Fruit fly (Drosophila melanogaster) whole organism, embryonic: Measurements from ENCODE around the gene Irbp18.
A peak's percentile ranks its signal among the peaks of the same experiment; 100 is the strongest.

ENCODE experiments used
- B-H1 ChIP-seq: fragments of 200-800 bp; sonication (Bioruptor generic); IDR thresholded peaks from 3 replicates; pipeline ENCODE4 v1.3.6; 2022; ENCODE audit warnings: missing biosample characterization, missing genetic modification characterization
- CG11085 ChIP-seq: fragments of 200-800 bp; sonication (Bioruptor generic); IDR thresholded peaks from 2 replicates; pipeline ENCODE4 v1.3.6; 2022; ENCODE audit warnings: missing biosample characterization, missing genetic modification characterization
- CG11560 ChIP-seq: fragments of 200-800 bp; sonication (Bioruptor generic); IDR thresholded peaks from 3 replicates; pipeline ENCODE4 v1.3.6; 2022; ENCODE audit warnings: missing biosample characterization, missing genetic modification characterization
- CG13296 ChIP-seq: fragments of 200-800 bp; sonication (Bioruptor generic); optimal IDR thresholded peaks from 3 replicates; lab custom pipeline; 2018; ENCODE audit warnings: missing biosample characterization, mild to moderate bottlenecking, missing genetic modification characterization
- CG14441 ChIP-seq: fragments of 200-800 bp; sonication (Bioruptor generic); IDR thresholded peaks from 2 replicates; pipeline ENCODE4 v1.3.6; 2022; ENCODE audit warnings: missing biosample characterization, missing genetic modification characterization
- CG16813 ChIP-seq: fragments of 200-800 bp; sonication (Bioruptor generic); IDR thresholded peaks from 3 replicates; pipeline ENCODE4 v1.3.6; 2022; ENCODE audit warnings: missing biosample characterization, missing genetic modification characterization; ENCODE audit not compliant: partially characterized antibody
- CG17385 ChIP-seq: fragments of 200-800 bp; sonication (Bioruptor generic); optimal IDR thresholded peaks from 3 replicates; lab custom pipeline; 2018; ENCODE audit warnings: missing biosample characterization, mild to moderate bottlenecking, missing genetic modification characterization
- CG18599 ChIP-seq: fragments of 200-800 bp; sonication (Bioruptor generic); optimal IDR thresholded peaks from 3 replicates; lab custom pipeline; 2017; ENCODE audit warnings: missing biosample characterization, missing genetic modification characterization, mild to moderate bottlenecking, moderate library complexity, missing genetic modification reagents
- CG2120 ChIP-seq: fragments of 200-800 bp; sonication (Bioruptor generic); optimal IDR thresholded peaks from 3 replicates; lab custom pipeline; 2016; ENCODE audit warnings: missing biosample characterization, missing genetic modification characterization
- CG31388 ChIP-seq: fragments of 200-800 bp; sonication (Bioruptor generic); optimal IDR thresholded peaks from 2 replicates; lab custom pipeline; 2016; ENCODE audit warnings: missing biosample characterization, missing genetic modification characterization
- CG32532 ChIP-seq: fragments of 200-800 bp; sonication (Bioruptor generic); IDR thresholded peaks from 2 replicates; pipeline ENCODE4 v1.3.6; 2022; ENCODE audit warnings: missing biosample characterization, missing genetic modification characterization
- CG33213 ChIP-seq: fragments of 200-800 bp; sonication (Bioruptor generic); optimal IDR thresholded peaks from 3 replicates; lab custom pipeline; 2016; ENCODE audit warnings: missing biosample characterization, missing genetic modification characterization
- CG6813 ChIP-seq: fragments of 200-800 bp; sonication (Bioruptor generic); optimal IDR thresholded peaks from 2 replicates; lab custom pipeline; 2017; ENCODE audit warnings: missing biosample characterization, missing genetic modification characterization, mild to moderate bottlenecking, moderate library complexity, missing genetic modification reagents
- CG7357 ChIP-seq: fragments of 200-800 bp; sonication (Bioruptor generic); IDR thresholded peaks from 3 replicates; pipeline ENCODE4 v1.3.6; 2022; ENCODE audit warnings: missing biosample characterization, missing genetic modification characterization
- CG8089 ChIP-seq: fragments of 200-800 bp; sonication (Bioruptor generic); optimal IDR thresholded peaks from 3 replicates; lab custom pipeline; 2016; ENCODE audit warnings: missing biosample characterization, missing genetic modification characterization
- CG8478 ChIP-seq: fragments of >200 bp; optimal IDR thresholded peaks from 2 replicates; lab custom pipeline; 2018
- CG8765 ChIP-seq: fragments of 200-800 bp; sonication (Bioruptor generic); IDR thresholded peaks from 2 replicates; pipeline ENCODE4 v1.3.6; 2022; ENCODE audit warnings: missing biosample characterization, missing genetic modification characterization
- Dek ChIP-seq: fragments of 200-800 bp; sonication (Bioruptor generic); optimal IDR thresholded peaks from 3 replicates; lab custom pipeline; 2019; ENCODE audit warnings: missing biosample characterization, mild to moderate bottlenecking, missing genetic modification characterization, moderate library complexity
- Dip3 ChIP-seq: fragments of 200-800 bp; sonication (Bioruptor generic); optimal IDR thresholded peaks from 3 replicates; lab custom pipeline; 2016; ENCODE audit warnings: missing biosample characterization, missing genetic modification characterization
- Doc3 ChIP-seq: fragments of 200-800 bp; sonication (Bioruptor generic); IDR thresholded peaks from 3 replicates; pipeline ENCODE4 v1.3.6; 2022; ENCODE audit warnings: missing biosample characterization, missing genetic modification characterization; ENCODE audit not compliant: partially characterized antibody
- Hr51 ChIP-seq, 2 experiments: fragments of 200-800 bp; sonication (Bioruptor generic); optimal IDR thresholded peaks; 2 replicates in 1 of 2; 3 replicates in 1 of 2; lab custom pipeline; 2016 to 2018; ENCODE audit warnings: missing biosample characterization in 2 of 2, missing genetic modification characterization in 2 of 2, mild to moderate bottlenecking in 1 of 2, moderate library complexity in 1 of 2
- Hsf ChIP-seq: fragments of 200-800 bp; sonication (Bioruptor generic); optimal IDR thresholded peaks from 3 replicates; lab custom pipeline; 2016; ENCODE audit warnings: missing biosample characterization, missing genetic modification characterization
- Meics ChIP-seq: fragments of 200-800 bp; sonication (Bioruptor generic); optimal IDR thresholded peaks from 2 replicates; lab custom pipeline; 2017; ENCODE audit warnings: missing biosample characterization, mild to moderate bottlenecking, missing genetic modification characterization
- Myb ChIP-seq: fragments of 200-800 bp; sonication (Bioruptor generic); optimal IDR thresholded peaks from 2 replicates; lab custom pipeline; 2016; ENCODE audit warnings: missing biosample characterization, missing genetic modification characterization
- Nf-YA ChIP-seq: fragments of 200-800 bp; sonication (Bioruptor generic); IDR thresholded peaks from 2 replicates; pipeline ENCODE4 v1.3.6; 2022; ENCODE audit warnings: missing biosample characterization, missing genetic modification characterization
- Nf-YB ChIP-seq: fragments of 200-800 bp; sonication (Bioruptor generic); optimal IDR thresholded peaks from 3 replicates; lab custom pipeline; 2019; ENCODE audit warnings: missing biosample characterization, mild to moderate bottlenecking, missing genetic modification characterization, moderate library complexity
- NfI ChIP-seq: fragments of 200-800 bp; sonication (Bioruptor generic); optimal IDR thresholded peaks from 3 replicates; lab custom pipeline; 2018; ENCODE audit warnings: missing biosample characterization, mild to moderate bottlenecking, missing genetic modification characterization, moderate library complexity
- PHDP ChIP-seq: fragments of 200-800 bp; sonication (Bioruptor generic); optimal IDR thresholded peaks from 3 replicates; lab custom pipeline; 2018; ENCODE audit warnings: missing biosample characterization, mild to moderate bottlenecking, missing genetic modification characterization, moderate library complexity
- Pdp1 ChIP-seq, 2 experiments: fragments of 200-800 bp; sonication (Bioruptor generic); optimal IDR thresholded peaks; 3 replicates each; lab custom pipeline; 2016; ENCODE audit warnings: missing biosample characterization in 2 of 2, missing genetic modification characterization in 2 of 2, mild to moderate bottlenecking in 1 of 2, moderate library complexity in 1 of 2
- Sry-δ ChIP-seq: fragments of 200-800 bp; sonication (Bioruptor generic); optimal IDR thresholded peaks from 2 replicates; lab custom pipeline; 2016; ENCODE audit warnings: missing biosample characterization, missing genetic modification characterization
- amos ChIP-seq: fragments of 200-800 bp; sonication (Bioruptor generic); IDR thresholded peaks from 2 replicates; pipeline ENCODE4 v1.3.6; 2022; ENCODE audit warnings: missing biosample characterization, missing genetic modification characterization; ENCODE audit not compliant: partially characterized antibody
- ato ChIP-seq: fragments of 200-800 bp; sonication (Bioruptor generic); IDR thresholded peaks from 2 replicates; pipeline ENCODE4 v1.3.6; 2022; ENCODE audit warnings: missing biosample characterization, missing genetic modification characterization; ENCODE audit not compliant: partially characterized antibody
- bsh ChIP-seq, 2 experiments: fragments of 200-800 bp; sonication (Bioruptor generic); optimal IDR thresholded peaks; 2 replicates each; lab custom pipeline; 2017 to 2018; ENCODE audit warnings: mild to moderate bottlenecking in 2 of 2, missing biosample characterization in 2 of 2, missing genetic modification characterization in 2 of 2, moderate library complexity in 1 of 2
- disco-r ChIP-seq: fragments of 200-800 bp; sonication (Bioruptor generic); optimal IDR thresholded peaks from 2 replicates; lab custom pipeline; 2016; ENCODE audit warnings: missing biosample characterization, missing genetic modification characterization
- dm ChIP-seq: fragments of 200-800 bp; sonication (Bioruptor generic); optimal IDR thresholded peaks from 3 replicates; lab custom pipeline; 2016; ENCODE audit warnings: missing biosample characterization, missing genetic modification characterization
- dysf ChIP-seq: fragments of 200-800 bp; sonication (Bioruptor generic); IDR thresholded peaks from 3 replicates; pipeline ENCODE4 v1.3.6; 2022; ENCODE audit warnings: missing biosample characterization, missing genetic modification characterization
- kni ChIP-seq: fragments of 200-800 bp; sonication (Bioruptor generic); optimal IDR thresholded peaks from 3 replicates; lab custom pipeline; 2017; ENCODE audit warnings: mild to moderate bottlenecking, missing biosample characterization, missing genetic modification reagents, missing genetic modification characterization
- nom ChIP-seq: fragments of 200-800 bp; sonication (Bioruptor generic); optimal IDR thresholded peaks from 2 replicates; lab custom pipeline; 2017; ENCODE audit warnings: missing biosample characterization, missing genetic modification characterization, mild to moderate bottlenecking, moderate library complexity, missing genetic modification reagents
- pnt ChIP-seq: fragments of 200-800 bp; sonication (Bioruptor generic); optimal IDR thresholded peaks from 3 replicates; lab custom pipeline; 2016; ENCODE audit warnings: missing biosample characterization, missing genetic modification characterization
- sob ChIP-seq: fragments of 200-800 bp; sonication (Bioruptor generic); IDR thresholded peaks from 2 replicates; pipeline ENCODE4 v1.3.6; 2022; ENCODE audit warnings: missing biosample characterization, missing genetic modification characterization
- sr ChIP-seq: fragments of 200-800 bp; sonication (Bioruptor generic); IDR thresholded peaks from 3 replicates; pipeline ENCODE4 v1.3.6; 2022; ENCODE audit warnings: missing biosample characterization, missing genetic modification characterization
- trem ChIP-seq: fragments of 200-800 bp; optimal IDR thresholded peaks from 3 replicates; lab custom pipeline; 2019; ENCODE audit warnings: missing biosample characterization, mild to moderate bottlenecking, missing genetic modification characterization, moderate library complexity
- zen ChIP-seq: fragments of 200-800 bp; sonication (Bioruptor generic); optimal IDR thresholded peaks from 3 replicates; lab custom pipeline; 2018; ENCODE audit warnings: missing biosample characterization, mild to moderate bottlenecking, missing genetic modification characterization, moderate library complexity

Irbp18 gene

DNA sequence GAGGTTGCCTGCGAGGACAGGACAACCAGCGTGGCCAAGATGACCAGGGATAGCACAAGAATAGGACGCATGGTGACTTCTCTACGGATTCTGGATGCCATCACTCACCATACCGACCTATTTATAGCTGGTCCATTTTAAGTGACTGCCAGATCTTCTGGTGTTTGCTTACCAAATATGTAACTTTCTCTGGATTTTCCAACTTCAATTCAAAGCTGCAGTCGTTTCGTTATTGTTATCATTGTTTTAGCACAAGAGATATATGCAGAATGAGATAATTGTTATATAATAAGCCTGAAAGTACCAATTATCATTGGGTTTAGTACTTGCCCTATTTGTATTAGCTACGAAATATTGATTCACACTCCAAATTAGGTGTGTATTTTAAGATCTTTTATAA, 5.8 kb upstream of the Irbp18 start, which contains the start of gene CG32071:
Gene CG32071 (minus strand): TSS at position 101 of the 400 bp plus-strand sequence.
- no peak for TF ChIP-seq Dek (tag; lab: Kevin White, UChicago)
- TF ChIP-seq Pdp1 (GFP tag; optimal IDR thresholded peaks at IDR 0.05; lab: Kevin White, UChicago): peak in 1 of 2 experiments; percentile 71
- TF ChIP-seq Dip3 (GFP tag; lab: Kevin White, UChicago): no peak
- no peak for TF ChIP-seq CG17385

DNA sequence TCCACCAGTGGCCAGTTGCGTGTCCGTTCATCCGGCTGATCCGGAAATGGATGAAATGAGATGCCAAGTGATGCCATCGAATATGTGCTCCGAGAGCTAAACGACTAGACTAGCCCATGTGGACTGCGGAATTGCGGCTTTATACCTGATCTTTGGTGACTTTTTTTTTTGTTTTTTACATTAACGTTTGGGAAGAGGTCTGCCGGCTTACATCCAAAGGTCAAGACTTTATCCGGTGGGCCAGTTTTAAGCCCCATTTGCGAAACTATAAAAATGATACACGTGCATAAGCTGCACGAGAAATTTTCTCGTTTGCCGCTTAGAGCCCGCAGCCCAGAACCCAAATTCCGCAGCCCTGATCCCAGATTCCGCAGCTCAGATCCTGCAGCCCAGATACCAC, 4.9 kb upstream of the Irbp18 start, which contains the start of gene Elo68alpha:
Gene Elo68alpha (minus strand): TSS at position 101 of the 400 bp plus-strand sequence.
- TF ChIP-seq CG6813 (GFP tag; lab: Kevin White, UChicago) (no peak), sr (GFP tag; lab: Robert Waterston, UW) (no peak), Nf-YA (no peak), CG31388 (GFP tag; lab: Kevin White, UChicago) (no peak), Hsf (GFP tag; lab: Kevin White, UChicago) (no peak)
- TF ChIP-seq, all 482 proteins: peak for 0

DNA sequence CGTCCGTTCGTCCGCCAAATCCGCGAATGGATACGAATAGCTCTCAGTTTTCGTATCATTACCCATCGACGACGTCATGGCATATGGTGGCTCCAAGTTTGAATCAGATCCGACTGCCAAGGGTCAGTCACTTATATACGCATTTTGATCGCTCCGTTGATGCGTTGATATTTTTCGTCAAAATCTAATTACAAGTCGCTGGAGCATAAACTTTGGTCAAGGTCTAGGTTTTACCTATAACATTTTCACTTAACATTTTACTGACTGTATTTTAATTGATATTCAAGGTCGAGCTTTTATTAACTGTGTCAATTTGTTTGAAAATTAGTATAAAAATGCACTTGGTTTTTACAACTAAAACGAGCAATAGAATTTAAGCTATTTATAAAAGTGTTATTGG, 3.6 kb upstream of the Irbp18 start, which contains the start of gene Elo68beta:
Gene Elo68beta (minus strand): TSS at position 101 of the 400 bp plus-strand sequence.
- no peak for TF ChIP-seq pnt
- no peak for TF ChIP-seq disco-r (GFP tag; lab: Kevin White, UChicago)
- no peak for TF ChIP-seq CG7357 (GFP tag; lab: Robert Waterston, UW)
- TF ChIP-seq CG18599: no peak
- TF ChIP-seq zen (tag; lab: Kevin White, UChicago): no peak

DNA sequence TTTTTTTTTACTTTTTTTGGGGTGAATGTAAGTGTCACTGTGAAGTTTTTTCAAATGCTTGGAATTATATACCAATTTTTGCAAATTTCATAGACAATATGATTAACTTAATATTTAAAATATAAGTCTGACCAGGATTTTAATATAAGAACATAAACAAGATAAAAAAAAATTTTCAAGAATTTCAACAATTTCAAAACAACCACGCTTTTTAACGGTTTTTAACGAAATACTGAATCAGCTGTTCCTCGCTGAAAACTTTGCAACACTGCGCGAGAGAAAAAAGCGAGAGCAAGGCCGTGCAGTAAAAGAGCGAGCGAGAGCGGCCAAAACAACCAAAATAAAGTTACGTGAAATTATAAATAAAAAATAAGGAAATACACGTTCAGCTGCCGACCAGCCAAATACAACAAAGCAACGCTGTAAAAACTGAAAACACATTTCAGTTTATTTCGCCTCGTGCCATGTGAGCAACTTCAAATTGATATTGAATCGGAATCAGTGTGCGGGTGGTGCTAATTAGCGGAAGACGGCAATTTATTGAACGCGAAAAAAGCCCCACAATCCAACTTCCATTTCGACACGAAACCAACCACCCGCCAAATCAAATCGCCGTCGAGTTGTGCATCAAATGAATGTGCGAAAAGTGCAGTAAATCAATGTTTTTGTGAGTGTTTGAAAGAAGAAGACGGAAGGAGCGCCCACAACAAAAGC, 1.6 kb downstream of the Irbp18 start, which contains the start of the genes CG46439, Iyd and CG33947:
Gene CG46439 (minus strand): TSS at position 51 of the 714 bp plus-strand sequence.
Gene Iyd (minus strand): TSS at position 51 of the 714 bp plus-strand sequence.
Gene CG33947 (plus strand): TSS at position 302 of the 714 bp plus-strand sequence.
- no peak for TF ChIP-seq dysf (GFP tag; lab: Robert Waterston, UW)
- TF ChIP-seq CG33213 (GFP tag; lab: Kevin White, UChicago): no peak
- no peak for TF ChIP-seq B-H1 (GFP tag; lab: Robert Waterston, UW)
- no peak for TF ChIP-seq CG11085 (GFP tag; lab: Robert Waterston, UW)
- peak; percentile 18 for TF ChIP-seq trem (tag; lab: Kevin White, UChicago)
- no peak for TF ChIP-seq CG8478 (lab: Kevin White, UChicago)
- TF ChIP-seq Myb (GFP tag; lab: Kevin White, UChicago): peak; percentile 93
- TF ChIP-seq Sry-δ (GFP tag; lab: Kevin White, UChicago): no peak
- TF ChIP-seq CG11560: no peak
- TF ChIP-seq CG32532 (GFP tag; lab: Robert Waterston, UW): peak; percentile 42; the same call in 1 of the 2 replicates
- peak; percentile 26 for TF ChIP-seq NfI
- peak; percentile 38 for TF ChIP-seq CG13296 (GFP tag; lab: Kevin White, UChicago)
- TF ChIP-seq bsh (GFP tag; optimal IDR thresholded peaks at IDR 0.05; lab: Kevin White, UChicago): peak in 1 of 2 experiments; percentile 77
- TF ChIP-seq sob (GFP tag; lab: Robert Waterston, UW): no peak
- no peak for TF ChIP-seq amos (GFP tag; lab: Robert Waterston, UW)
- no peak for TF ChIP-seq dm (GFP tag; lab: Kevin White, UChicago)
- 0 out of 2 replicates have a peak, but pooled peaks have one; percentile 28 for TF ChIP-seq ato (GFP tag; lab: Robert Waterston, UW)
- no peak for TF ChIP-seq CG8089 (GFP tag; lab: Kevin White, UChicago)
- TF ChIP-seq Nf-YB (GFP tag; lab: Kevin White, UChicago): no peak
- TF ChIP-seq PHDP (tag; lab: Kevin White, UChicago): peak; percentile 12
- peak in 1 of 2 experiments; percentile 12 for TF ChIP-seq Hr51 (GFP tag; optimal IDR thresholded peaks at IDR 0.05; lab: Kevin White, UChicago)
- TF ChIP-seq Doc3 (GFP tag; lab: Robert Waterston, UW): 0 out of 3 replicates have a peak, but pooled peaks have one; percentile 31
- TF ChIP-seq Pdp1 (GFP tag; optimal IDR thresholded peaks at IDR 0.05; lab: Kevin White, UChicago): peak in 1 of 2 experiments; percentile 87
- TF ChIP-seq CG8765 (GFP tag; lab: Robert Waterston, UW): no peak
- no peak for TF ChIP-seq Meics
- 0 out of 3 replicates have a peak, but pooled peaks have one; percentile 16 for TF ChIP-seq CG16813 (GFP tag; lab: Robert Waterston, UW)
- TF ChIP-seq CG14441 (GFP tag; lab: Robert Waterston, UW): peak; percentile 29; the same call in 1 of the 2 replicates
- TF ChIP-seq CG2120 (GFP tag; lab: Kevin White, UChicago): peak; percentile 26
- peak; percentile 39 for TF ChIP-seq kni (GFP tag; lab: Kevin White, UChicago)
- TF ChIP-seq nom (GFP tag; lab: Kevin White, UChicago): peak; percentile 95
